Worm (Caenorhabditis elegans): Measurements from ENCODE around the gene fbxa-75.
"Not testable (repeated sequence)": the region's sequence is repeated elsewhere in the genome, so short reads cannot be mapped to it uniquely, and the experiment has no call there.

- TF ChIP-seq F57A8.1 (GFP tag; optimal IDR thresholded peaks at IDR 0.05); unc-62 (GFP tag; optimal IDR thresholded peaks at IDR 0.05); ekl-4 (GFP tag; IDR thresholded peaks at IDR 0.05); nfya-1 (tag; optimal IDR thresholded peaks at IDR 0.05; ENCODE audit: borderline replicate concordance, insufficient read depth); pbrm-1 (GFP tag; IDR thresholded peaks at IDR 0.05); sea-2 (GFP tag; IDR thresholded peaks at IDR 0.05); ceh-27 (GFP tag; optimal IDR thresholded peaks at IDR 0.05); C17E4.6 (GFP tag; IDR thresholded peaks at IDR 0.05): not testable (repeated sequence)
Observed at ce11 chrIII:1261198-1261597, 42.3 kb upstream of the fbxa-75 start.

Data from whole organism, young adult.